Fruit fly (Drosophila melanogaster): Measurements from ENCODE around the gene CG32450.

- TF ChIP-seq pad (GFP tag; optimal IDR thresholded peaks at IDR 0.05), result no peak
- no peak for TF ChIP-seq CG14711 (tag; optimal IDR thresholded peaks at IDR 0.05)
- no peak for TF ChIP-seq cic (GFP tag; optimal IDR thresholded peaks at IDR 0.05)
Observed at dm6 chr3L:22337816-22338215, 8.2 kb downstream of the CG32450 start.

All from whole organism, adult.